Worm (Caenorhabditis elegans) whole organism, early embryonic: ENCODE results near the gene T28F3.5.

ENCODE experiments used
- B0310.2 ChIP-seq: sonication (generic microtip); optimal IDR thresholded peaks from 2 replicates; lab custom pipeline; 2016; ENCODE audit warnings: mild to moderate bottlenecking, missing genetic modification characterization, missing compliant biosample characterization
- F13C5.2 ChIP-seq: sonication (generic microtip); optimal IDR thresholded peaks from 2 replicates; lab custom pipeline; 2017; ENCODE audit warnings: mild to moderate bottlenecking, missing genetic modification characterization, inconsistent platforms, missing compliant biosample characterization
- ama-1 ChIP-seq: fragments of 150-350 bp; optimal IDR thresholded peaks from 2 replicates; lab custom pipeline; 2014
- ceh-36 ChIP-seq: sonication (generic microtip); optimal IDR thresholded peaks from 2 replicates; lab custom pipeline; 2016; ENCODE audit warnings: missing genetic modification characterization, inconsistent platforms, missing compliant biosample characterization
- ets-7 ChIP-seq: sonication (generic microtip); optimal IDR thresholded peaks from 2 replicates; lab custom pipeline; 2016; ENCODE audit warnings: missing genotype, missing genetic modification characterization, missing compliant biosample characterization
- flt-1 ChIP-seq: fragments of 200-800 bp; sonication (Bioruptor generic); IDR thresholded peaks from 2 replicates; pipeline ENCODE4 v1.3.6; 2022; ENCODE audit warnings: missing genetic modification characterization, missing compliant biosample characterization
- hmg-4 ChIP-seq: fragments of 200-800 bp; sonication (Bioruptor generic); optimal IDR thresholded peaks from 2 replicates; lab custom pipeline; 2018; ENCODE audit warnings: mild to moderate bottlenecking, missing genetic modification characterization, missing compliant biosample characterization
- pes-1 ChIP-seq: fragments of 200-800 bp; sonication (Bioruptor generic); IDR thresholded peaks from 2 replicates; pipeline ENCODE4 v1.3.6; 2022; ENCODE audit warnings: missing genetic modification reagents, missing genetic modification characterization, missing compliant biosample characterization
- tbx-11 ChIP-seq: fragments of 200-800 bp; sonication (Bioruptor generic); IDR thresholded peaks from 2 replicates; pipeline ENCODE4 v1.3.6; 2022; ENCODE audit warnings: missing genetic modification characterization, missing compliant biosample characterization

- TF ChIP-seq tbx-11 (GFP tag; lab: Robert Waterston, UW) (no peak), hmg-4 (GFP tag; lab: Kevin White, UChicago) (no peak), ets-7 (tag; lab: Kevin White, UChicago) (no peak), ama-1 (lab: Kevin White, UChicago) (no peak), pes-1 (GFP tag; lab: Robert Waterston, UW) (no peak), ceh-36 (tag; lab: Kevin White, UChicago) (no peak), F13C5.2 (no peak), B0310.2 (no peak), flt-1 (GFP tag; lab: Robert Waterston, UW) (no peak)
These were observed 10.5 kb upstream of the T28F3.5 start, which contains the start of gene nra-1 for ce11 chrIV:17284099-17284498.
